Fruit fly (Drosophila melanogaster): Measurements from ENCODE around the gene CG14109.
A peak's percentile ranks its signal among the peaks of the same experiment; 100 is the strongest.

Gene CG14109

dm6 chr3L:13432791-13433190 lies 7.9 kb upstream of the CG14109 start (continued):
- peak; percentile 73 for TF ChIP-seq CG16813 (GFP tag; IDR thresholded peaks at IDR 0.05; ENCODE audit: partially characterized antibody)
- TF ChIP-seq Dp (GFP tag; optimal IDR thresholded peaks at IDR 0.05): no peak
- peak in 1 of 2 experiments; percentile 45 for TF ChIP-seq Hr78 (GFP tag; optimal IDR thresholded peaks at IDR 0.05)
- TF ChIP-seq CG11085 (GFP tag; IDR thresholded peaks at IDR 0.05): no peak
- no peak for TF ChIP-seq sr (GFP tag; IDR thresholded peaks at IDR 0.05)
- TF ChIP-seq aop (GFP tag; IDR thresholded peaks at IDR 0.05): no peak
- TF ChIP-seq pho (GFP tag; optimal IDR thresholded peaks at IDR 0.05): no peak
- peak; percentile 98 for TF ChIP-seq Bdp1 (GFP tag; optimal IDR thresholded peaks at IDR 0.05)
- no peak for TF ChIP-seq dmrt99B (tag; optimal IDR thresholded peaks at IDR 0.05)
- TF ChIP-seq CG6791 (GFP tag; IDR thresholded peaks at IDR 0.05; ENCODE audit: partially characterized antibody): peak; percentile 87
- no peak for TF ChIP-seq CG7839 (tag; optimal IDR thresholded peaks at IDR 0.05)
- TF ChIP-seq CG16815 (GFP tag; optimal IDR thresholded peaks at IDR 0.05): no peak
- peak; percentile 46; the same call in 2 of the 3 replicates for TF ChIP-seq CG34224 (GFP tag; IDR thresholded peaks at IDR 0.05; ENCODE audit: partially characterized antibody)
- no peak for TF ChIP-seq CG12942 (GFP tag; optimal IDR thresholded peaks at IDR 0.05)
- no peak for TF ChIP-seq peb (GFP tag; IDR thresholded peaks at IDR 0.05)
- TF ChIP-seq sens (GFP tag): peak; percentile 54
- TF ChIP-seq dimm (GFP tag; IDR thresholded peaks at IDR 0.05): no peak
- TF ChIP-seq CoRest (tag; optimal IDR thresholded peaks at IDR 0.05): no peak
- TF ChIP-seq CG4404 (GFP tag; IDR thresholded peaks at IDR 0.05): no peak
- TF ChIP-seq CG31224 (GFP tag; IDR thresholded peaks at IDR 0.05): no peak
- TF ChIP-seq HmgD (GFP tag; optimal IDR thresholded peaks at IDR 0.05): no peak
- TF ChIP-seq salm (tag; optimal IDR thresholded peaks at IDR 0.05): no peak
- TF ChIP-seq MESR4 (GFP tag; optimal IDR thresholded peaks at IDR 0.05): no peak
- TF ChIP-seq nmo (GFP tag; optimal IDR thresholded peaks at IDR 0.05): no peak
- no peak for TF ChIP-seq Ptx1 (GFP tag; IDR thresholded peaks at IDR 0.05)
- no peak for TF ChIP-seq Gsc (GFP tag; IDR thresholded peaks at IDR 0.05)
- no peak for TF ChIP-seq Sox102F (GFP tag; optimal IDR thresholded peaks at IDR 0.05)
- no peak for TF ChIP-seq CG32772 (GFP tag; IDR thresholded peaks at IDR 0.05)
- TF ChIP-seq ab (GFP tag; optimal IDR thresholded peaks at IDR 0.05): no peak
- no peak for TF ChIP-seq HLHmδ (GFP tag; optimal IDR thresholded peaks at IDR 0.05)
- TF ChIP-seq BEAF-32 (GFP tag; optimal IDR thresholded peaks at IDR 0.05): no peak
- no peak for TF ChIP-seq YL-1 (GFP tag; optimal IDR thresholded peaks at IDR 0.05)
- TF ChIP-seq ssp (GFP tag; IDR thresholded peaks at IDR 0.05): no peak
- no peak for TF ChIP-seq CG7372 (GFP tag; IDR thresholded peaks at IDR 0.05)
- TF ChIP-seq ems (GFP tag; optimal IDR thresholded peaks at IDR 0.05): no peak
- TF ChIP-seq gsb (GFP tag; IDR thresholded peaks at IDR 0.05): no peak
- TF ChIP-seq CG30020 (tag; optimal IDR thresholded peaks at IDR 0.05): no peak
- TF ChIP-seq Rfx (GFP tag; IDR thresholded peaks at IDR 0.05): no peak
- TF ChIP-seq CG14014 (GFP tag; IDR thresholded peaks at IDR 0.05): no peak
- 0 out of 3 replicates have a peak, but pooled peaks have one; percentile 10 for TF ChIP-seq CG2199 (GFP tag; IDR thresholded peaks at IDR 0.05)
- TF ChIP-seq CG15696 (tag; optimal IDR thresholded peaks at IDR 0.05): no peak
- no peak for TF ChIP-seq wdn (GFP tag; IDR thresholded peaks at IDR 0.05)
- TF ChIP-seq CG18262 (tag; optimal IDR thresholded peaks at IDR 0.05): no peak
- no peak for TF ChIP-seq CG6654 (GFP tag; optimal IDR thresholded peaks at IDR 0.05)
- TF ChIP-seq dpn (GFP tag; optimal IDR thresholded peaks at IDR 0.05): no peak
- TF ChIP-seq Ravus (GFP tag; IDR thresholded peaks at IDR 0.05): no peak
- no peak for TF ChIP-seq E2f2 (GFP tag; IDR thresholded peaks at IDR 0.05)
- no peak for TF ChIP-seq CG7271 (tag; optimal IDR thresholded peaks at IDR 0.05)
- no peak for TF ChIP-seq maf-S (GFP tag; optimal IDR thresholded peaks at IDR 0.05)
- no peak for TF ChIP-seq CG16863 (GFP tag; optimal IDR thresholded peaks at IDR 0.05)
- TF ChIP-seq fru (optimal IDR thresholded peaks at IDR 0.05): no peak
- TF ChIP-seq shn (GFP tag; optimal IDR thresholded peaks at IDR 0.05): no peak
- no peak for TF ChIP-seq CG11560 (tag; IDR thresholded peaks at IDR 0.05)
